Worm (Caenorhabditis elegans): Measurements from ENCODE around the gene T24C12.1.
A peak's percentile ranks its signal among the peaks of the same experiment; 100 is the strongest.

Gene T24C12.1

ce11 chrX:2226875-2227355, 27.7 kb downstream of the T24C12.1 start (continued):
- TF ChIP-seq Y53F4B.3 (GFP tag; IDR thresholded peaks at IDR 0.05) (no peak), lir-1 (GFP tag; conservative IDR thresholded peaks at IDR 0.05) (no peak; the same call in 1 of the 2 replicates), snpc-3.4 (tag; optimal IDR thresholded peaks at IDR 0.05) (peak; percentile 60), unc-62 (GFP tag; optimal IDR thresholded peaks at IDR 0.05) (no peak), rcor-1 (GFP tag; IDR thresholded peaks at IDR 0.05) (peak; percentile 79), sdz-38 (tag; optimal IDR thresholded peaks at IDR 0.05) (no peak), cebp-2 (GFP tag; IDR thresholded peaks at IDR 0.05) (0 out of 2 replicates have a peak, but pooled peaks have one; percentile 37), ccch-3 (GFP tag; optimal IDR thresholded peaks at IDR 0.05) (no peak), nhr-27 (tag; optimal IDR thresholded peaks at IDR 0.05) (no peak), tbx-9 (tag; optimal IDR thresholded peaks at IDR 0.05; ENCODE audit: borderline replicate concordance) (no peak), hrde-1 (tag; optimal IDR thresholded peaks at IDR 0.05; ENCODE audit: borderline replicate concordance) (peak; percentile 61), die-1 (tag; optimal IDR thresholded peaks at IDR 0.05) (peak; percentile 93), F33H1.4 (GFP tag; IDR thresholded peaks at IDR 0.05) (0 out of 2 replicates have a peak, but pooled peaks have one; percentile 14), madf-8 (GFP tag; conservative IDR thresholded peaks at IDR 0.05) (no peak), ztf-25 (GFP tag; IDR thresholded peaks at IDR 0.05) (peak; percentile 86), nfya-2 (GFP tag; IDR thresholded peaks at IDR 0.05) (no peak), lag-1 (GFP tag; IDR thresholded peaks at IDR 0.05) (no peak), akir-1 (GFP tag; optimal IDR thresholded peaks at IDR 0.05) (peak; percentile 54), repo-1 (tag; optimal IDR thresholded peaks at IDR 0.05) (peak; percentile 68), tlf-1 (GFP tag; optimal IDR thresholded peaks at IDR 0.05) (peak; percentile 65), nhr-90 (tag; optimal IDR thresholded peaks at IDR 0.05) (peak; percentile 87), C06A6.2 (GFP tag; conservative IDR thresholded peaks at IDR 0.05) (peak; percentile 57; the same call in 1 of the 2 replicates), F39B2.1 (GFP tag; IDR thresholded peaks at IDR 0.05) (no peak), F23B12.7 (tag; optimal IDR thresholded peaks at IDR 0.05; ENCODE audit: insufficient read depth) (peak; percentile 80), fkh-3 (tag; optimal IDR thresholded peaks at IDR 0.05) (peak; percentile 34), unc-130 (GFP tag; optimal IDR thresholded peaks at IDR 0.05) (peak; percentile 26), ama-1 (optimal IDR thresholded peaks at IDR 0.05) (no peak), ama-1 (GFP tag; optimal IDR thresholded peaks at IDR 0.05) (peak; percentile 13 to 91), somi-1 (GFP tag; optimal IDR thresholded peaks at IDR 0.05) (peak; percentile 13), hlh-12 (tag; optimal IDR thresholded peaks at IDR 0.05) (no peak), mxl-1 (tag; optimal IDR thresholded peaks at IDR 0.05) (peak; percentile 10), zfh-2 (GFP tag; conservative IDR thresholded peaks at IDR 0.05) (peak; percentile 38; the same call in 1 of the 2 replicates), ets-4 (GFP tag; optimal IDR thresholded peaks at IDR 0.05) (peak; percentile 47)

DNA sequence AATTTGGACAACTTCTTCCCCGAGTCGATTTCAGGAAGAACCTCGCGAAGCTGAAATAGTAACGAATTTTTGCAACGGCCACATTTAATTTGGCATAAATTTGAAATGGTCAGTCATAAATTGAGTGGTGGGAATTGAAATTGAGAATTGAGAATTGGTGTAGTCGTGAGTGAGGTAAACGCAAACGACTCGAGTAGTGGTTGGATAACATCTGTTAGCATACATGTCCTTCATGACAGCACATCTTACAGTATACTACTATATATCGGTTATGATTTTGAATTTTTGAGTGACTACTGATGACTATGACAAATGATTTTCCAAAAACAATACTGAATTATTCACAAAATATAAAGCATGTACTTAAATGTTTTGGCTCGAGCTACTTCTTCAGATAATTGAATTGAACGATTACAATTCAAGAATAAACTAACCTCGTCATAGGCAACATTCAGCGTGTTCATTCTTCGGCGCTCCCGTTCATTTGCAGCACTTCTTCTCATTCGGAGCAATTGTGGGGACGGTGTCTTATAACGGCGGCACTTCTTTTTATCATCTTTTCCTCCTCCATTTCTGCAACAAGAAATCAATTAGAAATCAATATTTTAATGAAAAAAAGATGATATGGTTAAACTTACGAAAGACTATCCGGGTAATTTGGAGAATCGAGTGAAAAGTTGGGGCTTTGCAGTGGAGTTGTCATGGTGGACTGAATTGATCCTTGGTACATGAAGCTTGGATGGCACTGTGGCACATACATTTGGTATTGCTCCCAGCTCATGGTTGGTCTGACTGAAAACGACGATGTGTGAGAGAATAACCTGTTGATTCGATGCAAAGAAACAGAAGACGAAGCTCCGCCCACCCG, 30.3 kb downstream of the T24C12.1 start, which contains the start of gene lin-32:
Gene lin-32, minus strand, starts transcription at position 818 of the 868 bp plus-strand sequence.
- TF ChIP-seq hlh-12 (tag; optimal IDR thresholded peaks at IDR 0.05) (no peak), akir-1 (GFP tag; optimal IDR thresholded peaks at IDR 0.05) (no peak), repo-1 (tag; optimal IDR thresholded peaks at IDR 0.05) (no peak)

- no peak for TF ChIP-seq dox-1 (GFP tag; IDR thresholded peaks at IDR 0.05)
- TF ChIP-seq C17E4.6 (GFP tag; IDR thresholded peaks at IDR 0.05), result no peak
- no peak for TF ChIP-seq snpc-1.3 (tag; optimal IDR thresholded peaks at IDR 0.05; ENCODE audit: insufficient read depth)
- TF ChIP-seq hrde-1 (tag; optimal IDR thresholded peaks at IDR 0.05; ENCODE audit: borderline replicate concordance), result no peak
- no peak for TF ChIP-seq F49E8.2 (tag; optimal IDR thresholded peaks at IDR 0.05; ENCODE audit: insufficient read depth)
- TF ChIP-seq T07F8.4 (tag; optimal IDR thresholded peaks at IDR 0.05), result no peak
- TF ChIP-seq athp-1 (tag; optimal IDR thresholded peaks at IDR 0.05), result no peak
- TF ChIP-seq tbp1 (GFP tag; optimal IDR thresholded peaks at IDR 0.05), result no peak
- no peak for TF ChIP-seq ztf-6 (GFP tag; IDR thresholded peaks at IDR 0.05)
- no peak for TF ChIP-seq nhr-90 (tag; optimal IDR thresholded peaks at IDR 0.05)
- TF ChIP-seq F57C9.4 (tag; optimal IDR thresholded peaks at IDR 0.05), result no peak
- no peak for TF ChIP-seq let-526 (GFP tag; IDR thresholded peaks at IDR 0.05)
- no peak for TF ChIP-seq lin-40 (tag; optimal IDR thresholded peaks at IDR 0.05)
- no peak for TF ChIP-seq T26A5.8 (tag; optimal IDR thresholded peaks at IDR 0.05)
- TF ChIP-seq unc-62 (GFP tag; optimal IDR thresholded peaks at IDR 0.05), result no peak
Observed at ce11 chrX:2231346-2231745, 32.1 kb downstream of the T24C12.1 start.

Data from whole organism, young adult.